Worm (Caenorhabditis elegans): Measurements from ENCODE around the gene R08C7.4.

Gene R08C7.4

ce11 chrIV:4402413-4402812, 32.4 kb upstream of the R08C7.4 start (continued):
- TF ChIP-seq pqm-1 (tag; optimal IDR thresholded peaks at IDR 0.05) (no peak), grh-1 (GFP tag; IDR thresholded peaks at IDR 0.05) (peak; percentile 60), aha-1 (tag; optimal IDR thresholded peaks at IDR 0.05) (no peak), fos-1 (tag; optimal IDR thresholded peaks at IDR 0.05) (no peak), efl-3 (GFP tag; optimal IDR thresholded peaks at IDR 0.05) (no peak), ceh-90 (tag; optimal IDR thresholded peaks at IDR 0.05) (no peak), nhr-90 (tag; optimal IDR thresholded peaks at IDR 0.05; ENCODE audit: poor library complexity) (peak; percentile 82), aly-2 (tag; optimal IDR thresholded peaks at IDR 0.05) (no peak), unc-30 (tag; optimal IDR thresholded peaks at IDR 0.05) (no peak), egl-13 (tag; optimal IDR thresholded peaks at IDR 0.05) (no peak), vab-15 (tag; optimal IDR thresholded peaks at IDR 0.05) (no peak), pag-3 (tag; optimal IDR thresholded peaks at IDR 0.05; ENCODE audit: borderline replicate concordance, insufficient read depth) (no peak), C34B4.2 (tag; optimal IDR thresholded peaks at IDR 0.05) (no peak), nhr-47 (tag; optimal IDR thresholded peaks at IDR 0.05) (peak; percentile 66), nhr-19 (GFP tag; conservative IDR thresholded peaks at IDR 0.05) (peak; percentile 61), fkh-8 (tag; optimal IDR thresholded peaks at IDR 0.05) (no peak), ztf-11 (tag; optimal IDR thresholded peaks at IDR 0.05) (no peak), mep-1 (tag; optimal IDR thresholded peaks at IDR 0.05) (peak; percentile 54), dpl-1 (GFP tag; optimal IDR thresholded peaks at IDR 0.05) (peak; percentile 16 to 54 (median 33)), hpl-2 (GFP tag; optimal IDR thresholded peaks at IDR 0.05) (no peak), tbx-2 (tag; optimal IDR thresholded peaks at IDR 0.05) (peak; percentile 37), lin-13 (GFP tag; optimal IDR thresholded peaks at IDR 0.05) (peak; percentile 46), blmp-1 (tag; optimal IDR thresholded peaks at IDR 0.05) (peak; percentile 88), fkh-10 (GFP tag; optimal IDR thresholded peaks at IDR 0.05) (no peak), ama-1 (optimal IDR thresholded peaks at IDR 0.05) (no peak), efl-1 (optimal IDR thresholded peaks at IDR 0.05) (peak in 1 of 2 experiments; percentile 27), efl-1 (GFP tag; optimal IDR thresholded peaks at IDR 0.05 in 1 of 2) (peak; percentile 9 to 45), nhr-76 (tag; optimal IDR thresholded peaks at IDR 0.05) (no peak), sox-4 (tag; optimal IDR thresholded peaks at IDR 0.05) (peak; percentile 37), sup-37 (GFP tag; optimal IDR thresholded peaks at IDR 0.05) (no peak), unc-62 (GFP tag; optimal IDR thresholded peaks at IDR 0.05) (no peak)

- peak; percentile 24 for TF ChIP-seq rnt-1 (tag; optimal IDR thresholded peaks at IDR 0.05)
- no peak for TF ChIP-seq isw-1 (GFP tag; IDR thresholded peaks at IDR 0.05)
- TF ChIP-seq sox-4 (tag; optimal IDR thresholded peaks at IDR 0.05): no peak
- no peak for TF ChIP-seq irx-1 (tag; optimal IDR thresholded peaks at IDR 0.05)
- TF ChIP-seq ama-1 (optimal IDR thresholded peaks at IDR 0.05): no peak
- TF ChIP-seq zag-1 (tag; optimal IDR thresholded peaks at IDR 0.05): no peak
- TF ChIP-seq mep-1 (tag; optimal IDR thresholded peaks at IDR 0.05): peak; percentile 2
- no peak for TF ChIP-seq nhr-84 (tag; optimal IDR thresholded peaks at IDR 0.05)
- no peak for TF ChIP-seq sptf-1 (tag; optimal IDR thresholded peaks at IDR 0.05)
- no peak for TF ChIP-seq Y116A8C.19 (tag; optimal IDR thresholded peaks at IDR 0.05; ENCODE audit: borderline replicate concordance)
- TF ChIP-seq swsn-7 (tag; optimal IDR thresholded peaks at IDR 0.05): no peak
- TF ChIP-seq aha-1 (tag; optimal IDR thresholded peaks at IDR 0.05): no peak
- no peak for TF ChIP-seq unc-30 (tag; optimal IDR thresholded peaks at IDR 0.05)
- peak; percentile 73 for TF ChIP-seq lin-14 (GFP tag; optimal IDR thresholded peaks at IDR 0.05)
- TF ChIP-seq nhr-28 (tag; optimal IDR thresholded peaks at IDR 0.05): no peak
- TF ChIP-seq lir-3 (tag; optimal IDR thresholded peaks at IDR 0.05; ENCODE audit: poor library complexity): no peak
- TF ChIP-seq ceh-63 (GFP tag; optimal IDR thresholded peaks at IDR 0.05): no peak
- peak in 1 of 2 experiments; percentile 22 for TF ChIP-seq lsy-2 (tag; optimal IDR thresholded peaks at IDR 0.05)
- TF ChIP-seq nhr-20 (tag; optimal IDR thresholded peaks at IDR 0.05): no peak
- TF ChIP-seq xbp-1 (tag; optimal IDR thresholded peaks at IDR 0.05): no peak
- no peak for TF ChIP-seq F16B12.6 (tag; optimal IDR thresholded peaks at IDR 0.05)
- no peak for TF ChIP-seq unc-98 (GFP tag; IDR thresholded peaks at IDR 0.05)
- TF ChIP-seq tbx-2 (tag; optimal IDR thresholded peaks at IDR 0.05): peak; percentile 2
- no peak for TF ChIP-seq hlh-17 (GFP tag; optimal IDR thresholded peaks at IDR 0.05; ENCODE audit: borderline replicate concordance)
- no peak for TF ChIP-seq sup-37 (GFP tag; optimal IDR thresholded peaks at IDR 0.05)
- no peak for TF ChIP-seq ets-5 (GFP tag; IDR thresholded peaks at IDR 0.05)
- TF ChIP-seq nhr-12 (tag; optimal IDR thresholded peaks at IDR 0.05): no peak
- no peak for TF ChIP-seq zip-4 (GFP tag; optimal IDR thresholded peaks at IDR 0.05)
- TF ChIP-seq snu-23 (GFP tag; optimal IDR thresholded peaks at IDR 0.05): no peak
- TF ChIP-seq aly-2 (tag; optimal IDR thresholded peaks at IDR 0.05): no peak
Measured at ce11 chrIV:4403870-4404269, 31.0 kb upstream of the R08C7.4 start.
